Worm (Caenorhabditis elegans): Measurements from ENCODE around the gene R10E11.6.

The R10E11.6 gene

ce11 chrIII:9802045-9802444 is 19.2 kb downstream of the R10E11.6 start:
- TF ChIP-seq ceh-6 (GFP tag; optimal IDR thresholded peaks at IDR 0.05) (no peak), sox-2 (GFP tag; IDR thresholded peaks at IDR 0.05) (no peak), ceh-24 (tag; optimal IDR thresholded peaks at IDR 0.05) (no peak), tbx-7 (tag; optimal IDR thresholded peaks at IDR 0.05) (no peak), ceh-19 (GFP tag; optimal IDR thresholded peaks at IDR 0.05) (no peak), K02D7.2 (tag; optimal IDR thresholded peaks at IDR 0.05) (no peak)

- TF ChIP-seq F13H6.1 (tag; optimal IDR thresholded peaks at IDR 0.05): no peak
- TF ChIP-seq unc-55 (GFP tag; optimal IDR thresholded peaks at IDR 0.05): no peak
- TF ChIP-seq ztf-16 (tag; optimal IDR thresholded peaks at IDR 0.05): no peak
- no peak for TF ChIP-seq ets-4 (tag; optimal IDR thresholded peaks at IDR 0.05)
- TF ChIP-seq ceh-48 (tag; optimal IDR thresholded peaks at IDR 0.05): peak; percentile 13
- TF ChIP-seq pat-9 (tag; optimal IDR thresholded peaks at IDR 0.05): no peak
- TF ChIP-seq syd-9 (tag; optimal IDR thresholded peaks at IDR 0.05): no peak
Observed at ce11 chrIII:9804997-9805610, 22.3 kb downstream of the R10E11.6 start, which contains the start of gene riok-3. Gene riok-3 (minus strand): TSS chrIII:9805011.

- TF ChIP-seq ttx-3 (tag; optimal IDR thresholded peaks at IDR 0.05): no peak
- no peak for TF ChIP-seq pax-1 (tag; optimal IDR thresholded peaks at IDR 0.05)
Observed at ce11 chrIII:9806968-9807559, 24.3 kb downstream of the R10E11.6 start, which contains the start of gene ZK632.4. Gene ZK632.4 (minus strand): TSS chrIII:9807454.

- TF ChIP-seq hlh-30 (tag; optimal IDR thresholded peaks at IDR 0.05; ENCODE audit: insufficient read depth) (peak; percentile 17), ceh-18 (tag; optimal IDR thresholded peaks at IDR 0.05) (no peak), ceh-6 (GFP tag; optimal IDR thresholded peaks at IDR 0.05) (no peak), nhr-232 (tag; optimal IDR thresholded peaks at IDR 0.05) (no peak), ceh-9 (tag; optimal IDR thresholded peaks at IDR 0.05) (no peak), elt-2 (tag; optimal IDR thresholded peaks at IDR 0.05) (no peak)
Observed at ce11 chrIII:9807560-9808046, 24.8 kb downstream of the R10E11.6 start.

ce11 chrIII:9808179-9808578 is 25.4 kb downstream of the R10E11.6 start, which contains the start of gene gtap-2:
Gene gtap-2 (plus strand): TSS chrIII:9808544.
- TF ChIP-seq ceh-14 (tag; optimal IDR thresholded peaks at IDR 0.05) (peak; percentile 5), tbx-7 (tag; optimal IDR thresholded peaks at IDR 0.05) (peak; percentile 50), hlh-8 (tag; optimal IDR thresholded peaks at IDR 0.05) (peak; percentile 70), unc-55 (GFP tag; optimal IDR thresholded peaks at IDR 0.05) (no peak), ceh-24 (tag; optimal IDR thresholded peaks at IDR 0.05) (no peak), pha-4 (tag; optimal IDR thresholded peaks at IDR 0.05) (no peak), ceh-45 (GFP tag; IDR thresholded peaks at IDR 0.05) (no peak), fkh-6 (tag; optimal IDR thresholded peaks at IDR 0.05) (no peak), Y22D7AL.16 (tag; optimal IDR thresholded peaks at IDR 0.05) (no peak), eyg-1 (tag; optimal IDR thresholded peaks at IDR 0.05) (no peak), T23F11.4 (GFP tag; optimal IDR thresholded peaks at IDR 0.05) (no peak), zip-5 (tag; optimal IDR thresholded peaks at IDR 0.05) (peak; percentile 73), hlh-15 (tag; optimal IDR thresholded peaks at IDR 0.05) (no peak), ceh-31 (tag; optimal IDR thresholded peaks at IDR 0.05) (peak; percentile 68), ceh-2 (tag; optimal IDR thresholded peaks at IDR 0.05) (peak; percentile 65), tbx-2 (tag; optimal IDR thresholded peaks at IDR 0.05) (peak; percentile 77), unc-86 (tag; optimal IDR thresholded peaks at IDR 0.05) (peak; percentile 16), nhr-232 (tag; optimal IDR thresholded peaks at IDR 0.05) (no peak), fax-1 (tag; optimal IDR thresholded peaks at IDR 0.05) (peak; percentile 48), K02D7.2 (tag; optimal IDR thresholded peaks at IDR 0.05) (no peak), sox-4 (tag; optimal IDR thresholded peaks at IDR 0.05) (no peak), nfya-1 (tag; optimal IDR thresholded peaks at IDR 0.05) (no peak), ets-4 (tag; optimal IDR thresholded peaks at IDR 0.05) (peak; percentile 54), elt-2 (tag; optimal IDR thresholded peaks at IDR 0.05) (peak; percentile 45), ref-2 (tag; optimal IDR thresholded peaks at IDR 0.05) (no peak)

Data from whole organism, late embryonic.